Fruit fly (Drosophila melanogaster) whole organism, embryonic: ENCODE measurements around the gene CSN5.

ENCODE experiments used
- MESR4 ChIP-seq: fragments of 200-800 bp; sonication (Bioruptor generic); optimal IDR thresholded peaks from 2 replicates; lab custom pipeline; 2018; ENCODE audit warnings: missing biosample characterization, mild to moderate bottlenecking, missing genetic modification characterization, moderate library complexity
- h ChIP-seq: fragments of >200 bp; optimal IDR thresholded peaks from 2 replicates; lab custom pipeline; 2017
- lola ChIP-seq, 3 experiments: fragments of >200 bp in 2 of 3; fragments of 200-800 bp in 1 of 3; sonication (Bioruptor generic) in 1 of 3; optimal IDR thresholded peaks; 2 replicates each; lab custom pipeline; 2017 to 2019; ENCODE audit warnings: missing biosample characterization in 3 of 3, missing genetic modification characterization in 3 of 3, mild to moderate bottlenecking in 1 of 3, moderate library complexity in 1 of 3
- wor ChIP-seq: fragments of 200-800 bp; sonication (Bioruptor generic); IDR thresholded peaks from 2 replicates; pipeline ENCODE4 v1.3.6; 2022; ENCODE audit warnings: missing biosample characterization, missing genetic modification characterization

- TF ChIP-seq lola (GFP tag; optimal IDR thresholded peaks at IDR 0.05; lab: Kevin White, UChicago) (no peak), wor (no peak), MESR4 (GFP tag; lab: Kevin White, UChicago) (no peak), h (lab: Kevin White, UChicago) (no peak)
Measured at dm6 chr3R:16434599-16434998, 35.3 kb upstream of the CSN5 start, which contains the start of gene CG14881.
